Fruit fly (Drosophila melanogaster): ENCODE data around the gene puc.

puc gene

dm6 chr3R:8118781-8119456 lies 13.8 kb downstream of the puc start:
- no peak for TF ChIP-seq pad (GFP tag; optimal IDR thresholded peaks at IDR 0.05)
- no peak for TF ChIP-seq Crg-1 (GFP tag; optimal IDR thresholded peaks at IDR 0.05)
- TF ChIP-seq bab1 (GFP tag; optimal IDR thresholded peaks at IDR 0.05), result no peak
- TF ChIP-seq ovo (GFP tag; optimal IDR thresholded peaks at IDR 0.05), result no peak
- no peak for TF ChIP-seq cnc (optimal IDR thresholded peaks at IDR 0.05)
- TF ChIP-seq kay (GFP tag; ENCODE audit: borderline replicate concordance), result peak; percentile 98
- no peak for TF ChIP-seq CG11617 (GFP tag; optimal IDR thresholded peaks at IDR 0.05)
- TF ChIP-seq Mnt (GFP tag; optimal IDR thresholded peaks at IDR 0.05), result no peak
- TF ChIP-seq cic (GFP tag; optimal IDR thresholded peaks at IDR 0.05), result peak; percentile 100
- peak; percentile 32 for TF ChIP-seq Clk (GFP tag; optimal IDR thresholded peaks at IDR 0.05)
- peak; percentile 25 for TF ChIP-seq CG7045 (GFP tag; optimal IDR thresholded peaks at IDR 0.05)
- no peak for TF ChIP-seq CG1620 (GFP tag; optimal IDR thresholded peaks at IDR 0.05)
- TF ChIP-seq CG5204 (GFP tag; optimal IDR thresholded peaks at IDR 0.05), result no peak
- TF ChIP-seq CG12768 (GFP tag; optimal IDR thresholded peaks at IDR 0.05), result peak; percentile 27
- no peak for TF ChIP-seq toe (GFP tag; optimal IDR thresholded peaks at IDR 0.05)

DNA sequence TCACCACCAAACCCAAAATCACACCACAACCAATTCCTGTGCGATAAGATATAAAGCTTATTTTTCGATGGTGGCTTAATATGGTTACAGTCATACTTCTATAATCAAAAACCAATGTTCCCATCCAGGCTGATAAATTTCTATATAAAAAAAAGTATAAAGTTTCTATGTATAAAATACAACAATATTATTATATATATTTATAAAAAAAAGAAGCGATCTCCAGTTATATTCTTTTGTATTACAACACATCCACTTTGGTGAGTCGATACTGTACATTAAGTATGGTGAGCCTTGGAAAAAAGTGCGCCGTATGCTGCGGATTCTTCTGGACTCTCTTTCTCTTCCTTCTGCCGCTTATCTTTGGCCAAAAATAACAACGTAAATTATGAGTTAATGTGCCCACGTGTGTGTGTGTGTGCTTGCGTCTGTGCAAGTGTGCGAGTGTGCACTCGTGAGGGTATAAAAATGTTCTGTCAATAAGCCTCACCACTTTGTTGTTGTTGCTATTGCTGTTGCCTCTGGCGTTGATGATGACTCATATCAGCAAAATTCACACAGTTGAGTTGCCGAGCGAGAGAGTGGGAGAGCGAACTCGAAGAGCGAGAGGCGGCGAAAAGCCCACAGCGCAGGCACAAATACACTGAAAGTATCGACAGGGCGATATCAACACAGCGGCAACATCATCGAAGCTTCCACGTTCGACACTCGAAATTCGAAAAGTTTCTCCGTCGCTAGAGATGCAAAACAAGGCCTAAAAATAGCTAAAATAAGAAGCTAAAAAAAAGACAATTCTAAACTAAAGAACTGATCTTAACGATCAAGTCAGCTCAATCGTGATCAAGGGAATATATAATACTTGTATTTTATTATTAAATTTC lies 14.6 kb downstream of the puc start:
- TF ChIP-seq bab1 (GFP tag; optimal IDR thresholded peaks at IDR 0.05) (peak; percentile 30), CG1620 (GFP tag; optimal IDR thresholded peaks at IDR 0.05) (peak; percentile 45), CG11617 (GFP tag; optimal IDR thresholded peaks at IDR 0.05) (peak; percentile 44), CG7045 (GFP tag; optimal IDR thresholded peaks at IDR 0.05) (peak; percentile 18), ovo (GFP tag; optimal IDR thresholded peaks at IDR 0.05) (no peak), Clk (GFP tag; optimal IDR thresholded peaks at IDR 0.05) (no peak), CG5204 (GFP tag; optimal IDR thresholded peaks at IDR 0.05) (no peak), Mnt (GFP tag; optimal IDR thresholded peaks at IDR 0.05) (peak; percentile 23), CG12768 (GFP tag; optimal IDR thresholded peaks at IDR 0.05) (peak; percentile 2), CG33017 (tag; optimal IDR thresholded peaks at IDR 0.05) (peak; percentile 85), Hr96 (GFP tag; optimal IDR thresholded peaks at IDR 0.05) (peak; percentile 27), kay (GFP tag; ENCODE audit: borderline replicate concordance) (peak; percentile 100), pad (GFP tag; optimal IDR thresholded peaks at IDR 0.05) (peak; percentile 51), CG7101 (tag; optimal IDR thresholded peaks at IDR 0.05) (peak; percentile 91), toe (GFP tag; optimal IDR thresholded peaks at IDR 0.05) (no peak), cnc (optimal IDR thresholded peaks at IDR 0.05) (no peak), tj (GFP tag; optimal IDR thresholded peaks at IDR 0.05) (peak; percentile 36), Crg-1 (GFP tag; optimal IDR thresholded peaks at IDR 0.05) (no peak), cic (GFP tag; optimal IDR thresholded peaks at IDR 0.05) (peak; percentile 68), CG14711 (tag; optimal IDR thresholded peaks at IDR 0.05) (peak; percentile 80)

dm6 chr3R:8120338-8120662 lies 15.2 kb downstream of the puc start:
- TF ChIP-seq cic (GFP tag; optimal IDR thresholded peaks at IDR 0.05) (no peak), CG14711 (tag; optimal IDR thresholded peaks at IDR 0.05) (no peak), ovo (GFP tag; optimal IDR thresholded peaks at IDR 0.05) (no peak)

- TF ChIP-seq kay (GFP tag; ENCODE audit: borderline replicate concordance), result peak; percentile 95
- peak; percentile 77 for TF ChIP-seq Crg-1 (GFP tag; optimal IDR thresholded peaks at IDR 0.05)
- TF ChIP-seq Hr96 (GFP tag; optimal IDR thresholded peaks at IDR 0.05), result no peak
- peak; percentile 12 for TF ChIP-seq cic (GFP tag; optimal IDR thresholded peaks at IDR 0.05)
- TF ChIP-seq CG7101 (tag; optimal IDR thresholded peaks at IDR 0.05), result peak; percentile 57
- peak; percentile 64 for TF ChIP-seq bab1 (GFP tag; optimal IDR thresholded peaks at IDR 0.05)
- TF ChIP-seq CG1620 (GFP tag; optimal IDR thresholded peaks at IDR 0.05), result peak; percentile 80
- TF ChIP-seq CG7045 (GFP tag; optimal IDR thresholded peaks at IDR 0.05), result peak; percentile 69
- TF ChIP-seq CG12768 (GFP tag; optimal IDR thresholded peaks at IDR 0.05), result peak; percentile 72
- TF ChIP-seq cnc (optimal IDR thresholded peaks at IDR 0.05), result no peak
- TF ChIP-seq Clk (GFP tag; optimal IDR thresholded peaks at IDR 0.05), result peak; percentile 61
- peak; percentile 37 for TF ChIP-seq CG14711 (tag; optimal IDR thresholded peaks at IDR 0.05)
- TF ChIP-seq toe (GFP tag; optimal IDR thresholded peaks at IDR 0.05), result peak; percentile 65
- peak; percentile 72 for TF ChIP-seq ovo (GFP tag; optimal IDR thresholded peaks at IDR 0.05)
- no peak for TF ChIP-seq CG5204 (GFP tag; optimal IDR thresholded peaks at IDR 0.05)
- peak; percentile 29 for TF ChIP-seq CG33017 (tag; optimal IDR thresholded peaks at IDR 0.05)
- TF ChIP-seq pad (GFP tag; optimal IDR thresholded peaks at IDR 0.05), result peak; percentile 45
- peak; percentile 91 for TF ChIP-seq tj (GFP tag; optimal IDR thresholded peaks at IDR 0.05)
- TF ChIP-seq CG11617 (GFP tag; optimal IDR thresholded peaks at IDR 0.05), result peak; percentile 66
- TF ChIP-seq Mnt (GFP tag; optimal IDR thresholded peaks at IDR 0.05), result peak; percentile 73
Measured at dm6 chr3R:8122198-8122970, 17.3 kb downstream of the puc start, which contains the start of gene CG7878. Gene CG7878, plus strand, starts transcription at chr3R:8122725.
